Fruit fly (Drosophila melanogaster) whole organism, embryonic: Measurements from ENCODE around the gene CG4615.
A peak's percentile ranks its signal among the peaks of the same experiment; 100 is the strongest.

ENCODE experiments used
- BtbVII ChIP-seq: fragments of 200-800 bp; sonication (Bioruptor generic); optimal IDR thresholded peaks from 3 replicates; lab custom pipeline; 2017; ENCODE audit warnings: missing biosample characterization, mild to moderate bottlenecking, missing genetic modification characterization
- CG10209 ChIP-seq: fragments of 200-800 bp; sonication (Bioruptor generic); optimal IDR thresholded peaks from 3 replicates; lab custom pipeline; 2017; ENCODE audit warnings: missing biosample characterization, mild to moderate bottlenecking, missing genetic modification characterization, missing genetic modification reagents
- CG10979 ChIP-seq: fragments of 200-800 bp; sonication (Bioruptor generic); optimal IDR thresholded peaks from 2 replicates; lab custom pipeline; 2018; ENCODE audit warnings: missing biosample characterization, mild to moderate bottlenecking, missing genetic modification characterization, moderate library complexity
- CG11085 ChIP-seq: fragments of 200-800 bp; sonication (Bioruptor generic); IDR thresholded peaks from 2 replicates; pipeline ENCODE4 v1.3.6; 2022; ENCODE audit warnings: missing biosample characterization, missing genetic modification characterization
- CG13424 ChIP-seq: fragments of 200-800 bp; sonication (Bioruptor generic); optimal IDR thresholded peaks from 2 replicates; lab custom pipeline; 2019; ENCODE audit warnings: missing biosample characterization, mild to moderate bottlenecking, missing genetic modification characterization, moderate library complexity
- CG15601 ChIP-seq: fragments of 200-800 bp; sonication (Bioruptor generic); optimal IDR thresholded peaks from 3 replicates; lab custom pipeline; 2019; ENCODE audit warnings: missing biosample characterization, mild to moderate bottlenecking, missing genetic modification characterization, moderate library complexity
- CG17361 ChIP-seq: fragments of 200-800 bp; sonication (Bioruptor generic); IDR thresholded peaks from 3 replicates; pipeline ENCODE4 v1.3.6; 2022; ENCODE audit warnings: missing biosample characterization, missing genetic modification characterization
- CG2199 ChIP-seq: fragments of 200-800 bp; sonication (Bioruptor generic); IDR thresholded peaks from 3 replicates; pipeline ENCODE4 v1.3.6; 2022; ENCODE audit warnings: missing biosample characterization, missing genetic modification characterization
- CG2202 ChIP-seq: fragments of 200-800 bp; sonication (Bioruptor generic); optimal IDR thresholded peaks from 2 replicates; lab custom pipeline; 2018; ENCODE audit warnings: missing biosample characterization, mild to moderate bottlenecking, missing genetic modification characterization
- CG3407 ChIP-seq: fragments of 200-800 bp; sonication (Bioruptor generic); optimal IDR thresholded peaks from 2 replicates; lab custom pipeline; 2018; ENCODE audit warnings: missing biosample characterization, mild to moderate bottlenecking, missing genetic modification characterization
- CG34224 ChIP-seq: fragments of 200-800 bp; sonication (Bioruptor generic); IDR thresholded peaks from 3 replicates; pipeline ENCODE4 v1.3.6; 2022; ENCODE audit warnings: missing biosample characterization, missing genetic modification characterization; ENCODE audit not compliant: partially characterized antibody
- CG34376 ChIP-seq: fragments of 200-800 bp; sonication (Bioruptor generic); optimal IDR thresholded peaks from 2 replicates; lab custom pipeline; 2018; ENCODE audit warnings: missing biosample characterization, mild to moderate bottlenecking, missing genetic modification characterization
- CG3995 ChIP-seq: fragments of 200-800 bp; sonication (Bioruptor generic); optimal IDR thresholded peaks from 3 replicates; lab custom pipeline; 2016; ENCODE audit warnings: missing biosample characterization, missing genetic modification characterization
- CG4617 ChIP-seq: fragments of 200-800 bp; sonication (Bioruptor generic); optimal IDR thresholded peaks from 3 replicates; lab custom pipeline; 2016; ENCODE audit warnings: missing biosample characterization, missing genetic modification characterization, borderline replicate concordance
- CG4854 ChIP-seq: fragments of 200-800 bp; sonication (Bioruptor generic); optimal IDR thresholded peaks from 2 replicates; lab custom pipeline; 2016; ENCODE audit warnings: missing biosample characterization, missing genetic modification characterization, inconsistent platforms
- CG7357 ChIP-seq: fragments of 200-800 bp; sonication (Bioruptor generic); IDR thresholded peaks from 3 replicates; pipeline ENCODE4 v1.3.6; 2022; ENCODE audit warnings: missing biosample characterization, missing genetic modification characterization
- CG9797 ChIP-seq: fragments of 200-800 bp; sonication (Bioruptor generic); optimal IDR thresholded peaks from 3 replicates; lab custom pipeline; 2018; ENCODE audit warnings: missing biosample characterization, mild to moderate bottlenecking, missing genetic modification characterization
- CrebB ChIP-seq: fragments of 200-800 bp; sonication (Bioruptor generic); optimal IDR thresholded peaks from 3 replicates; lab custom pipeline; 2018; ENCODE audit warnings: missing biosample characterization, mild to moderate bottlenecking, missing genetic modification characterization
- Dip3 ChIP-seq: fragments of 200-800 bp; sonication (Bioruptor generic); optimal IDR thresholded peaks from 3 replicates; lab custom pipeline; 2016; ENCODE audit warnings: missing biosample characterization, missing genetic modification characterization
- Doc3 ChIP-seq: fragments of 200-800 bp; sonication (Bioruptor generic); IDR thresholded peaks from 3 replicates; pipeline ENCODE4 v1.3.6; 2022; ENCODE audit warnings: missing biosample characterization, missing genetic modification characterization; ENCODE audit not compliant: partially characterized antibody
- Dp ChIP-seq: fragments of 200-800 bp; sonication (Bioruptor generic); optimal IDR thresholded peaks from 2 replicates; lab custom pipeline; 2018; ENCODE audit warnings: missing biosample characterization, mild to moderate bottlenecking, missing genetic modification characterization, moderate library complexity
- HLHmδ ChIP-seq: fragments of 200-800 bp; sonication (Bioruptor generic); optimal IDR thresholded peaks from 2 replicates; lab custom pipeline; 2018; ENCODE audit warnings: missing biosample characterization, mild to moderate bottlenecking, missing genetic modification characterization, moderate library complexity
- Hmx ChIP-seq: fragments of 200-800 bp; sonication (Bioruptor generic); optimal IDR thresholded peaks from 2 replicates; lab custom pipeline; 2016; ENCODE audit warnings: missing biosample characterization, missing genetic modification characterization
- Hsf ChIP-seq: fragments of 200-800 bp; sonication (Bioruptor generic); optimal IDR thresholded peaks from 3 replicates; lab custom pipeline; 2016; ENCODE audit warnings: missing biosample characterization, missing genetic modification characterization
- Lim3 ChIP-seq: fragments of 200-800 bp; sonication (Bioruptor generic); IDR thresholded peaks from 2 replicates; pipeline ENCODE4 v1.3.6; 2022; ENCODE audit warnings: missing biosample characterization, missing genetic modification characterization
- Max ChIP-seq: fragments of 200-800 bp; sonication (Bioruptor generic); optimal IDR thresholded peaks from 2 replicates; lab custom pipeline; 2016; ENCODE audit warnings: missing biosample characterization, mild to moderate bottlenecking, missing genetic modification characterization
- Mes4 ChIP-seq: fragments of 200-800 bp; sonication (Bioruptor generic); optimal IDR thresholded peaks from 2 replicates; lab custom pipeline; 2016; ENCODE audit warnings: missing biosample characterization, missing genetic modification characterization
- Side ChIP-seq: fragments of 200-800 bp; sonication (Bioruptor generic); optimal IDR thresholded peaks from 2 replicates; lab custom pipeline; 2016; ENCODE audit warnings: missing biosample characterization, missing genetic modification characterization
- Tbp ChIP-seq: fragments of >200 bp; optimal IDR thresholded peaks from 2 replicates; lab custom pipeline; 2018; ENCODE audit warnings: missing biosample characterization, missing genetic modification characterization
- Trl ChIP-seq, 3 experiments: fragments of >200 bp in 2 of 3; fragments of 200-800 bp in 1 of 3; sonication (Bioruptor generic) in 1 of 3; optimal IDR thresholded peaks; 2 replicates in 1 of 3; 3 replicates in 2 of 3; lab custom pipeline; 2016 to 2017; ENCODE audit warnings: missing biosample characterization in 1 of 3, missing genetic modification characterization in 1 of 3
- cad ChIP-seq: fragments of >200 bp; optimal IDR thresholded peaks from 2 replicates; lab custom pipeline; 2017; ENCODE audit warnings: missing biosample characterization, missing genetic modification characterization
- chif ChIP-seq, 2 experiments: fragments of 200-800 bp; sonication (Bioruptor generic); optimal IDR thresholded peaks; 3 replicates each; lab custom pipeline; 2016; ENCODE audit warnings: missing biosample characterization in 2 of 2, missing genetic modification characterization in 2 of 2
- crc ChIP-seq: fragments of 200-800 bp; sonication (Bioruptor generic); optimal IDR thresholded peaks from 2 replicates; lab custom pipeline; 2016; ENCODE audit warnings: missing biosample characterization, missing genetic modification characterization
- dmrt99B ChIP-seq: fragments of 200-800 bp; sonication (Bioruptor generic); optimal IDR thresholded peaks from 2 replicates; lab custom pipeline; 2018; ENCODE audit warnings: missing biosample characterization, mild to moderate bottlenecking, missing genetic modification characterization, moderate library complexity
- emc ChIP-seq: fragments of 200-800 bp; sonication (Bioruptor generic); optimal IDR thresholded peaks from 2 replicates; lab custom pipeline; 2016; ENCODE audit warnings: missing biosample characterization, missing genetic modification characterization
- ewg ChIP-seq: fragments of 200-800 bp; sonication (Bioruptor generic); optimal IDR thresholded peaks from 3 replicates; lab custom pipeline; 2017; ENCODE audit warnings: mild to moderate bottlenecking, missing biosample characterization, missing genetic modification reagents, missing genetic modification characterization
- fd96Cb ChIP-seq: fragments of 200-800 bp; sonication (Bioruptor generic); optimal IDR thresholded peaks from 2 replicates; lab custom pipeline; 2018; ENCODE audit warnings: missing biosample characterization, mild to moderate bottlenecking, missing genetic modification characterization, moderate library complexity
- gsb-n ChIP-seq: fragments of 200-800 bp; sonication (Bioruptor generic); optimal IDR thresholded peaks from 3 replicates; lab custom pipeline; 2018; ENCODE audit warnings: missing biosample characterization, mild to moderate bottlenecking, missing genetic modification characterization
- hb ChIP-seq: fragments of 200-800 bp; sonication (Bioruptor generic); IDR thresholded peaks from 3 replicates; pipeline ENCODE4 v1.3.6; 2022; ENCODE audit warnings: missing biosample characterization, missing genetic modification characterization; ENCODE audit not compliant: partially characterized antibody
- hkb ChIP-seq, 2 experiments: fragments of 200-800 bp in 1 of 2; fragments of >200 bp in 1 of 2; sonication (Bioruptor generic) in 1 of 2; IDR thresholded peaks in 1 of 2; optimal IDR thresholded peaks in 1 of 2; 2 replicates each; pipeline versions ENCODE4 v1.3.6 to Lab custom; 2017 to 2022; ENCODE audit warnings: missing biosample characterization in 1 of 2, missing genetic modification characterization in 1 of 2
- luna ChIP-seq: fragments of 200-800 bp; sonication (Bioruptor generic); optimal IDR thresholded peaks from 2 replicates; lab custom pipeline; 2016; ENCODE audit warnings: missing biosample characterization, missing genetic modification characterization
- nerfin-1 ChIP-seq: fragments of 200-800 bp; sonication (Bioruptor generic); optimal IDR thresholded peaks from 3 replicates; lab custom pipeline; 2019; ENCODE audit warnings: missing biosample characterization, mild to moderate bottlenecking, missing genetic modification characterization, moderate library complexity
- nerfin-2 ChIP-seq: fragments of 200-800 bp; sonication (Bioruptor generic); IDR thresholded peaks from 2 replicates; pipeline ENCODE4 v1.3.6; 2022; ENCODE audit warnings: missing biosample characterization, missing genetic modification characterization; ENCODE audit not compliant: partially characterized antibody
- seq ChIP-seq: fragments of 200-800 bp; sonication (Bioruptor generic); IDR thresholded peaks from 2 replicates; pipeline ENCODE4 v1.3.6; 2022; ENCODE audit warnings: missing biosample characterization, missing genetic modification characterization
- slbo ChIP-seq: fragments of 200-800 bp; sonication (Bioruptor generic); IDR thresholded peaks from 2 replicates; pipeline ENCODE4 v1.3.6; 2022; ENCODE audit warnings: missing biosample characterization, missing genetic modification characterization
- tgo ChIP-seq: fragments of 200-800 bp; sonication (Bioruptor generic); IDR thresholded peaks from 3 replicates; pipeline ENCODE4 v1.3.6; 2022; ENCODE audit warnings: missing biosample characterization, missing genetic modification characterization
- tio ChIP-seq: fragments of 200-800 bp; sonication (Bioruptor generic); optimal IDR thresholded peaks from 2 replicates; lab custom pipeline; 2017; ENCODE audit warnings: missing biosample characterization, missing genetic modification characterization, inconsistent platforms
- zen ChIP-seq: fragments of 200-800 bp; sonication (Bioruptor generic); optimal IDR thresholded peaks from 3 replicates; lab custom pipeline; 2018; ENCODE audit warnings: missing biosample characterization, mild to moderate bottlenecking, missing genetic modification characterization, moderate library complexity
- zen2 ChIP-seq: fragments of 200-800 bp; sonication (Bioruptor generic); IDR thresholded peaks from 3 replicates; pipeline ENCODE4 v1.3.6; 2022; ENCODE audit warnings: missing biosample characterization, missing genetic modification characterization; ENCODE audit not compliant: partially characterized antibody

Gene CG4615

DNA sequence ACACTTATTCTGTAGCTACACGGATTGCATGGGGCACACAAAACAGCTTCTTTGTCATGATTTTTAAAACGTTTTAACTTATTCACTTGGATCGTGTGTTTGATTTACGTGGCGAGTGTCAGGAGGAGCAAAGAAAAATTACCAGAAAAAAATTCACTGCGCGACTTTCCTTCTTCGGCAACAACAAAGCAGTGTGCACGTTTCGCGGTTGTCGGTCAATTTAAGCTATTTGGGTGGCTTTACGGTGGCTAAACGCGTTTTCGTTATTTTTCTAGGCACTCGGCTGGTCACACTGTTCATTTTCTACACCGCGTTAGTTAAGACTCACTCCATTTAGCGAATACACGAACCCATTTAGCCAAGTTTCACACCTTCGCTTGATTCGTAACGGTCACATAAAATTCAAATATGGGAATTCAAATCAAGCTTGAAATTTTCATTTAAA, 4.2 kb downstream of the CG4615 start, which contains the start of gene Sxl (continued):
- TF ChIP-seq zen2 (GFP tag; lab: Robert Waterston, UW) (no peak), hkb (optimal IDR thresholded peaks at IDR 0.05; lab: Kevin White, UChicago) (peak; percentile 11), hkb (GFP tag; IDR thresholded peaks at IDR 0.05; lab: Robert Waterston, UW) (0 out of 2 replicates have a peak, but pooled peaks have one; percentile 13), Dip3 (GFP tag; lab: Kevin White, UChicago) (no peak), CG4617 (GFP tag; lab: Kevin White, UChicago) (peak; percentile 55), BtbVII (no peak), HLHmδ (GFP tag; lab: Kevin White, UChicago) (peak; percentile 15), Mes4 (no peak), hb (GFP tag; lab: Robert Waterston, UW) (no peak), CG34376 (GFP tag; lab: Kevin White, UChicago) (peak; percentile 66), Hsf (GFP tag; lab: Kevin White, UChicago) (no peak), CG4854 (GFP tag; lab: Kevin White, UChicago) (no peak), CG10209 (no peak), Lim3 (no peak), CG11085 (GFP tag; lab: Robert Waterston, UW) (no peak), CG3407 (GFP tag; lab: Kevin White, UChicago) (no peak), CG34224 (GFP tag; lab: Robert Waterston, UW) (peak; percentile 34; the same call in 1 of the 3 replicates), CG3995 (no peak), Dp (GFP tag; lab: Kevin White, UChicago) (peak; percentile 74), seq (GFP tag; lab: Robert Waterston, UW) (no peak), CG13424 (tag; lab: Kevin White, UChicago) (no peak), crc (GFP tag; lab: Kevin White, UChicago) (no peak), CG17361 (GFP tag; lab: Robert Waterston, UW) (0 out of 3 replicates have a peak, but pooled peaks have one; percentile 20), CG10979 (no peak), nerfin-1 (peak; percentile 7), zen (tag; lab: Kevin White, UChicago) (peak; percentile 35), Max (no peak), CG7357 (GFP tag; lab: Robert Waterston, UW) (no peak), fd96Cb (no peak), ewg (no peak), CG15601 (tag; lab: Kevin White, UChicago) (peak; percentile 50), Side (GFP tag; lab: Kevin White, UChicago) (no peak), dmrt99B (peak; percentile 19), tgo (GFP tag; lab: Robert Waterston, UW) (no peak), CrebB (tag; lab: Kevin White, UChicago) (peak; percentile 51), chif (GFP tag; optimal IDR thresholded peaks at IDR 0.05; lab: Kevin White, UChicago) (peak in 1 of 2 experiments; percentile 4), CG2202 (peak; percentile 29), nerfin-2 (GFP tag; lab: Robert Waterston, UW) (no peak), CG2199 (GFP tag; lab: Robert Waterston, UW) (no peak; the same call in 2 of the 3 replicates), tio (GFP tag; lab: Kevin White, UChicago) (no peak), emc (GFP tag; lab: Kevin White, UChicago) (no peak), Doc3 (GFP tag; lab: Robert Waterston, UW) (no peak), Trl (optimal IDR thresholded peaks at IDR 0.05; lab: Kevin White, UChicago) (no peak), Trl (GFP tag; optimal IDR thresholded peaks at IDR 0.05; lab: Kevin White, UChicago) (no peak), Hmx (GFP tag; lab: Kevin White, UChicago) (no peak), luna (GFP tag; lab: Kevin White, UChicago) (no peak), Tbp (no peak), CG9797 (GFP tag; lab: Kevin White, UChicago) (peak; percentile 99), slbo (GFP tag; lab: Robert Waterston, UW) (no peak; the same call in 1 of the 2 replicates), gsb-n (tag; lab: Kevin White, UChicago) (peak; percentile 77), cad (GFP tag; lab: Kevin White, UChicago) (no peak)
